Fruit fly (Drosophila melanogaster) whole organism, prepupa: ENCODE measurements around the gene Ifrd1.

ENCODE experiments used
- Blimp-1 ChIP-seq: fragments of 200-800 bp; sonication (Bioruptor generic); optimal IDR thresholded peaks from 3 replicates; lab custom pipeline; 2017; ENCODE audit warnings: missing biosample characterization, missing genetic modification characterization, mild to moderate bottlenecking, moderate library complexity, missing genetic modification reagents
- CG10669 ChIP-seq: fragments of 200-800 bp; sonication (Bioruptor generic); optimal IDR thresholded peaks from 3 replicates; lab custom pipeline; 2018; ENCODE audit warnings: missing biosample characterization, mild to moderate bottlenecking, missing genetic modification characterization, moderate library complexity
- CG11762 ChIP-seq: fragments of 200-800 bp; sonication (Bioruptor generic); optimal IDR thresholded peaks from 3 replicates; lab custom pipeline; 2016; ENCODE audit warnings: missing biosample characterization, missing genetic modification characterization; ENCODE audit not compliant: insufficient read depth
- CG11902 ChIP-seq: fragments of 200-800 bp; sonication (Bioruptor generic); optimal IDR thresholded peaks from 3 replicates; lab custom pipeline; 2016; ENCODE audit warnings: missing biosample characterization, missing genetic modification characterization
- CG15336 ChIP-seq: fragments of 200-800 bp; sonication (Bioruptor generic); IDR thresholded peaks from 2 replicates; pipeline ENCODE4 v1.3.6; 2022; ENCODE audit warnings: missing biosample characterization, missing genetic modification characterization
- CG1621 ChIP-seq: fragments of 200-800 bp; sonication (Bioruptor generic); optimal IDR thresholded peaks from 3 replicates; lab custom pipeline; 2018; ENCODE audit warnings: missing biosample characterization, mild to moderate bottlenecking, missing genetic modification characterization
- CG31627 ChIP-seq: fragments of 200-800 bp; sonication (Bioruptor generic); optimal IDR thresholded peaks from 3 replicates; lab custom pipeline; 2016; ENCODE audit warnings: missing biosample characterization, missing genetic modification characterization
- CG3919 ChIP-seq: fragments of 200-800 bp; sonication (Bioruptor generic); optimal IDR thresholded peaks from 3 replicates; lab custom pipeline; 2016; ENCODE audit warnings: missing biosample characterization, missing genetic modification characterization
- CG4318 ChIP-seq: fragments of 200-800 bp; sonication (Bioruptor generic); optimal IDR thresholded peaks from 3 replicates; lab custom pipeline; 2017; ENCODE audit warnings: missing biosample characterization, mild to moderate bottlenecking, missing genetic modification characterization
- CG6163 ChIP-seq: fragments of 200-800 bp; sonication (Bioruptor generic); IDR thresholded peaks from 3 replicates; pipeline ENCODE4 v1.3.6; 2022; ENCODE audit warnings: missing biosample characterization, missing genetic modification characterization
- CG8119 ChIP-seq: fragments of 200-800 bp; sonication (Bioruptor generic); IDR thresholded peaks from 3 replicates; pipeline ENCODE4 v1.3.6; 2022; ENCODE audit warnings: missing biosample characterization, missing genetic modification characterization
- CG8632 ChIP-seq: fragments of 200-800 bp; sonication (Bioruptor generic); optimal IDR thresholded peaks from 3 replicates; lab custom pipeline; 2016; ENCODE audit warnings: missing biosample characterization, missing genetic modification characterization
- CG9139 ChIP-seq: fragments of 200-800 bp; sonication (Bioruptor generic); optimal IDR thresholded peaks from 3 replicates; lab custom pipeline; 2017; ENCODE audit warnings: missing biosample characterization, mild to moderate bottlenecking, missing genetic modification characterization
- Eip75B ChIP-seq: fragments of 200-800 bp; sonication (Bioruptor generic); optimal IDR thresholded peaks from 3 replicates; lab custom pipeline; 2016; ENCODE audit warnings: missing biosample characterization, missing genetic modification characterization
- Eip78C ChIP-seq: fragments of 200-800 bp; sonication (Bioruptor generic); peaks from one replicate; lab custom pipeline; 2016; ENCODE audit warnings: missing biosample characterization, missing genetic modification characterization
- Eip93F ChIP-seq: fragments of 200-800 bp; sonication (Bioruptor generic); optimal IDR thresholded peaks from 2 replicates; lab custom pipeline; 2016; ENCODE audit warnings: missing biosample characterization, mild to moderate bottlenecking, missing genetic modification characterization
- Ets21C ChIP-seq: fragments of 200-800 bp; sonication (Bioruptor generic); optimal IDR thresholded peaks from 3 replicates; lab custom pipeline; 2016; ENCODE audit warnings: missing biosample characterization, missing genetic modification characterization
- Ets96B ChIP-seq: fragments of 200-800 bp; optimal IDR thresholded peaks from 2 replicates; lab custom pipeline; 2019; ENCODE audit warnings: missing biosample characterization, mild to moderate bottlenecking, missing genetic modification characterization, moderate library complexity
- Hr38 ChIP-seq: sonication (Bioruptor generic); optimal IDR thresholded peaks from 2 replicates; lab custom pipeline; 2016; ENCODE audit warnings: missing biosample characterization, missing genetic modification characterization
- Hr4 ChIP-seq: fragments of 200-800 bp; sonication (Bioruptor generic); optimal IDR thresholded peaks from 3 replicates; lab custom pipeline; 2016; ENCODE audit warnings: missing biosample characterization, missing genetic modification characterization
- Lpt ChIP-seq: fragments of 200-800 bp; sonication (Bioruptor generic); optimal IDR thresholded peaks from 3 replicates; lab custom pipeline; 2016; ENCODE audit warnings: missing biosample characterization, missing genetic modification characterization
- Smox ChIP-seq: fragments of 200-800 bp; sonication (Bioruptor generic); optimal IDR thresholded peaks from 3 replicates; lab custom pipeline; 2016; ENCODE audit warnings: missing biosample characterization, missing genetic modification characterization
- Sox102F ChIP-seq: fragments of 200-800 bp; sonication (Bioruptor generic); optimal IDR thresholded peaks from 2 replicates; lab custom pipeline; 2016; ENCODE audit warnings: missing biosample characterization, mild to moderate bottlenecking, missing genetic modification characterization
- Sox14 ChIP-seq: fragments of 200-800 bp; sonication (Bioruptor generic); optimal IDR thresholded peaks from 3 replicates; lab custom pipeline; 2016; ENCODE audit warnings: missing biosample characterization, missing genetic modification characterization
- achi ChIP-seq: fragments of 200-800 bp; sonication (Bioruptor generic); optimal IDR thresholded peaks from 3 replicates; lab custom pipeline; 2016; ENCODE audit warnings: missing biosample characterization, missing genetic modification characterization
- acj6 ChIP-seq: fragments of 200-800 bp; sonication (Bioruptor generic); optimal IDR thresholded peaks from 3 replicates; lab custom pipeline; 2016; ENCODE audit warnings: missing biosample characterization, missing genetic modification characterization
- cyc ChIP-seq: fragments of 200-800 bp; sonication (Bioruptor generic); optimal IDR thresholded peaks from 3 replicates; lab custom pipeline; 2016; ENCODE audit warnings: missing biosample characterization, missing genetic modification characterization
- dac ChIP-seq: fragments of 200-800 bp; sonication (Bioruptor generic); optimal IDR thresholded peaks from 2 replicates; lab custom pipeline; 2017; ENCODE audit warnings: missing biosample characterization, mild to moderate bottlenecking, missing genetic modification characterization
- dsx ChIP-seq: fragments of 200-800 bp; optimal IDR thresholded peaks from 3 replicates; lab custom pipeline; 2019; ENCODE audit warnings: missing biosample characterization, mild to moderate bottlenecking, missing genetic modification characterization, moderate library complexity; ENCODE audit not compliant: poor library complexity, severe bottlenecking
- eg ChIP-seq: fragments of 200-800 bp; sonication (Bioruptor generic); IDR thresholded peaks from 3 replicates; pipeline ENCODE4 v1.3.6; 2022; ENCODE audit warnings: missing biosample characterization, missing genetic modification characterization
- fd59A ChIP-seq: fragments of 200-800 bp; sonication (Bioruptor generic); optimal IDR thresholded peaks from 2 replicates; lab custom pipeline; 2017; ENCODE audit warnings: missing biosample characterization, mild to moderate bottlenecking, missing genetic modification characterization, missing genetic modification reagents
- fd85E ChIP-seq: fragments of 200-800 bp; sonication (Bioruptor generic); optimal IDR thresholded peaks from 3 replicates; lab custom pipeline; 2016; ENCODE audit warnings: missing biosample characterization, missing genetic modification characterization
- fkh ChIP-seq: fragments of 200-800 bp; sonication (Bioruptor generic); optimal IDR thresholded peaks from 3 replicates; lab custom pipeline; 2017; ENCODE audit warnings: missing biosample characterization, mild to moderate bottlenecking, missing genetic modification characterization, moderate library complexity
- lz ChIP-seq: fragments of 200-800 bp; sonication (Bioruptor generic); optimal IDR thresholded peaks from 3 replicates; lab custom pipeline; 2016; ENCODE audit warnings: missing biosample characterization, missing genetic modification characterization
- net ChIP-seq: fragments of 200-800 bp; sonication (Bioruptor generic); optimal IDR thresholded peaks from 3 replicates; lab custom pipeline; 2016; ENCODE audit warnings: missing biosample characterization, missing genetic modification characterization
- pdm3 ChIP-seq: fragments of 200-800 bp; sonication (Bioruptor generic); optimal IDR thresholded peaks from 3 replicates; lab custom pipeline; 2016; ENCODE audit warnings: missing biosample characterization, missing genetic modification characterization
- spab ChIP-seq: fragments of 200-800 bp; sonication (Bioruptor generic); optimal IDR thresholded peaks from 2 replicates; lab custom pipeline; 2017; ENCODE audit warnings: missing biosample characterization, mild to moderate bottlenecking, missing genetic modification characterization, missing genetic modification reagents
- ss ChIP-seq, 2 experiments: fragments of 200-800 bp; sonication (Bioruptor generic); optimal IDR thresholded peaks; 2 replicates in 1 of 2; 3 replicates in 1 of 2; lab custom pipeline; 2017 to 2018; ENCODE audit warnings: mild to moderate bottlenecking in 2 of 2, missing biosample characterization in 2 of 2, missing genetic modification characterization in 2 of 2, moderate library complexity in 1 of 2
- svp ChIP-seq: fragments of 200-800 bp; sonication (Bioruptor generic); peaks from one replicate; lab custom pipeline; 2016; ENCODE audit warnings: missing biosample characterization, missing genetic modification characterization
- topi ChIP-seq: fragments of 200-800 bp; sonication (Bioruptor generic); optimal IDR thresholded peaks from 3 replicates; lab custom pipeline; 2016; ENCODE audit warnings: missing biosample characterization, missing genetic modification characterization
- vri ChIP-seq: fragments of 200-800 bp; sonication (Bioruptor generic); optimal IDR thresholded peaks from 3 replicates; lab custom pipeline; 2016; ENCODE audit warnings: missing biosample characterization, mild to moderate bottlenecking, missing genetic modification characterization

Ifrd1 gene

DNA sequence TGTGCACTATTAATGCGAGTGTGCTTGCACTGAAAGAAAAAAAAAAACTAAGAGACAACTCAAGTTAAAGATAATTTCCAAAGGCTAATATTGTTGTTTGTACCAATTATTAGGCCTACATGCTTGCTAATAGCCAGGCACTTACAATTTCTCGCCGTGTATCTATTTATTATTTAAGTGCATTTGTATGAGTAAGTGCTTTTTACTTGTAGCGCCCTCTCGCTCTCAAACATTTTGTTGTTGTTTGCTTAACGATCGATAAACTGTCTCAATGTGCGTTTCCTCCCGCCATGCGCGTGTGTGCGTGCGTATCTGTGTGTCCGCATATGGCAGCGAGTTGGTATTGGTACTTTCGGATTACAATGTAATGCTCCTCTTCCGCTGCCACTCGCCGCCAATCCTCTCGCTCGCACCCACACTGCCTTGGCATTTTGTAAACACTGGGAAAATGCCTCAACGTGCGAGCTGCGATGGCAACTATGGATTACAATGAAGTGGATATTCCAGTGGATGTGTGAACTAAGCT is 22.8 kb upstream of the Ifrd1 start (continued):
- TF ChIP-seq CG11902 (GFP tag; lab: Kevin White, UChicago) (peak; percentile 42), Lpt (GFP tag; lab: Kevin White, UChicago) (peak; percentile 82), Sox102F (GFP tag; lab: Kevin White, UChicago) (peak; percentile 42), CG9139 (no peak), Hr38 (peak; percentile 57), cyc (peak; percentile 29), CG1621 (tag; lab: Kevin White, UChicago) (peak; percentile 14), Ets96B (peak; percentile 58), ss (GFP tag; optimal IDR thresholded peaks at IDR 0.05; lab: Kevin White, UChicago) (no peak), spab (GFP tag; lab: Kevin White, UChicago) (peak; percentile 43), Hr4 (peak; percentile 90), CG31627 (peak; percentile 64), fd85E (no peak), Ets21C (GFP tag; lab: Kevin White, UChicago) (peak; percentile 36), pdm3 (GFP tag; lab: Kevin White, UChicago) (peak; percentile 80), CG3919 (GFP tag; lab: Kevin White, UChicago) (peak; percentile 82), vri (GFP tag; lab: Kevin White, UChicago) (peak; percentile 18), CG8632 (GFP tag; lab: Kevin White, UChicago) (peak; percentile 31), achi (GFP tag; lab: Kevin White, UChicago) (peak; percentile 73), acj6 (GFP tag; lab: Kevin White, UChicago) (peak; percentile 75)
- TF ChIP-seq, all 60 proteins: peak for 52

DNA sequence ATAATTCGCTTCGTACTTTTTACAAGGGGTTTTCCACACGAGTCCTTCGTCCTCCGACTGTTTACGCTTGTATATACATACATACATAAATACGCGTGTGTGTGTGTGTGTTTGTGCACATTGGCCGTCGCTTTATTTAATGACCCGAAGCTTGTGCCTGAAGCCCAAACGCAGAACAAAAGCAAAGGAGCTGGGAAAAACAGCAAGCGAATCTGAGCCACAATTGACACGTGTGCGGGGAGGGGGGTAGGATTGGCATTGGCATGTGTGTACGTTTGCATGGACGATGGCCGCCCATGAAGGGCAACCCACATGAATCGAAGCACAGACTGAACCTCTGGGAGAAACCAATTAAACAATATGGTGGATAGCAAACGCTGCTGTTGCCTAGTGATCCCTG is 20.1 kb upstream of the Ifrd1 start:
- TF ChIP-seq CG11762 (GFP tag; lab: Kevin White, UChicago), result no peak
- TF ChIP-seq Hr4, result no peak
- no peak for TF ChIP-seq Eip93F (GFP tag; lab: Kevin White, UChicago)
- no peak for TF ChIP-seq lz (GFP tag; lab: Kevin White, UChicago)
- TF ChIP-seq, all 60 proteins: peak for 0

DNA sequence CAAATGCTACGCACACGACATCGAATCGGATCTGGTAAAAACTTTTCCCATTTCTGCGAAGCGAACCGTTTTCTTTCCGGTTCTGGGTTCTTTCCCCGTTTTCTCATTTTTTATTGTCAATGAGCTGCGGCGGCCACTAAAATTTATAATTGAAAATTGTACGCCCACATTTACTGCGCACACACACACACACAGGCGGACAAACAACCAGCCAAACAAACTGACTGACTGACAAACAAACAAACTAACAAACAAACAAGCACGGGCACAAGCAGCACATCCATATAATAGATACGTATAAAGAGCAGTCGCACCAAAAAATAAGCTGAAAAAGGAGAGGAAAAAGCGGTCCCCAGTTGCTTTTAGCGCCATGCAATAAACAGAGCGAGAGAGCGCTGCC is 16.9 kb upstream of the Ifrd1 start:
- TF ChIP-seq CG15336, result no peak
- TF ChIP-seq fkh, result peak; percentile 61
- no peak for TF ChIP-seq CG9139
- TF ChIP-seq fd59A (GFP tag; lab: Kevin White, UChicago), result no peak
- TF ChIP-seq CG6163 (GFP tag; lab: Robert Waterston, UW), result no peak
- TF ChIP-seq Eip93F (GFP tag; lab: Kevin White, UChicago), result no peak
- no peak for TF ChIP-seq dsx (GFP tag; lab: Kevin White, UChicago)

DNA sequence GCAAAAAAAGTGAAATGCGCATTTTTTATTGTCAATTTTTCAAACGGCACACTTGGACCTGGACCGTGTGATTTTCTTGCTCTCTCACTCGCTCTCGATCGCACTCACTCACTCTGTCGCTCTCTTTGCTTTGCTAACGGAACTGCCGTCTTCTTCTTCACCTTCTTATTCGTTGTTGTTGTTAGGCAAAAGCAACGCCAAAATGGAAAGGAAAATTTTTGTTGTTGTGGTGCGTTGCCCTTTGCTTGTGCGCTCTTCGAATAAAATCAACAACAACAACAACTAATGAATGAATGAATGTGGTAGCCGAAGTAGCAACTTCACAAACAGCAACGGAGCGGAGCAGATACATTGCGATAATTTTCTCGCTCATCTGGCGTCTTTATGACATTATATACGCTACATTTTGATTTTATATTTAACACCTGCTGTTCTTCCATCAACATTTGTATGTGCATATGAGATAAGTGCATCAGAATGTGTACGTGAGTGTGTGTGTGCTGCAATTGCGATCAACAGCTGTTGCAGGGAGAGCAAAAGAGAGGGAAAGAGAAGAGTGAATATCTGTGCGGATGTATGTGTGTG is 14.7 kb upstream of the Ifrd1 start:
- TF ChIP-seq CG11762 (GFP tag; lab: Kevin White, UChicago) (no peak), Eip93F (GFP tag; lab: Kevin White, UChicago) (no peak), CG9139 (no peak), Blimp-1 (GFP tag; lab: Kevin White, UChicago) (peak; percentile 60), CG1621 (tag; lab: Kevin White, UChicago) (no peak), CG4318 (GFP tag; lab: Kevin White, UChicago) (no peak), svp (GFP tag; lab: Kevin White, UChicago) (peak; percentile 81), achi (GFP tag; lab: Kevin White, UChicago) (no peak), Lpt (GFP tag; lab: Kevin White, UChicago) (peak; percentile 14), fkh (peak; percentile 47), Ets21C (GFP tag; lab: Kevin White, UChicago) (no peak), dsx (GFP tag; lab: Kevin White, UChicago) (peak; percentile 39), Eip75B (GFP tag; lab: Kevin White, UChicago) (no peak), eg (GFP tag; lab: Robert Waterston, UW) (no peak), lz (GFP tag; lab: Kevin White, UChicago) (no peak), spab (GFP tag; lab: Kevin White, UChicago) (no peak), CG15336 (no peak), net (GFP tag; lab: Kevin White, UChicago) (no peak), CG6163 (GFP tag; lab: Robert Waterston, UW) (no peak), Smox (GFP tag; lab: Kevin White, UChicago) (no peak), cyc (no peak), CG8632 (GFP tag; lab: Kevin White, UChicago) (no peak), dac (no peak), CG11902 (GFP tag; lab: Kevin White, UChicago) (no peak), fd85E (no peak), Ets96B (no peak), CG3919 (GFP tag; lab: Kevin White, UChicago) (peak; percentile 1), fd59A (GFP tag; lab: Kevin White, UChicago) (no peak), vri (GFP tag; lab: Kevin White, UChicago) (peak; percentile 50), CG10669 (GFP tag; lab: Kevin White, UChicago) (no peak), Sox102F (GFP tag; lab: Kevin White, UChicago) (no peak), Eip78C (GFP tag; lab: Kevin White, UChicago) (peak; percentile 42), topi (GFP tag; lab: Kevin White, UChicago) (no peak), CG8119 (GFP tag; lab: Robert Waterston, UW) (no peak), Sox14 (GFP tag; lab: Kevin White, UChicago) (peak; percentile 4)
